Worm (Caenorhabditis elegans) whole organism, L4 larva: ENCODE measurements around the gene F40F9.10.

Experiments used
- F44E2.7 ChIP-seq: fragments of 200-800 bp; sonication (Bioruptor generic); IDR thresholded peaks from 2 replicates; pipeline ENCODE4 v2.1.2; 2022; ENCODE audit warnings: missing genetic modification characterization, missing compliant biosample characterization
- Y75B8A.6 ChIP-seq: fragments of 200-800 bp; sonication (Bioruptor generic); IDR thresholded peaks from 2 replicates; pipeline ENCODE4 v1.3.6; 2022; ENCODE audit warnings: missing genetic modification reagents, missing genetic modification characterization, missing compliant biosample characterization
- nhr-237 ChIP-seq: sonication (generic microtip); optimal IDR thresholded peaks from 2 replicates; lab custom pipeline; 2017; ENCODE audit warnings: missing biosample characterization, missing genetic modification characterization
- snpc-4 ChIP-seq: fragments of 150-350 bp; optimal IDR thresholded peaks from 2 replicates; lab custom pipeline; 2014; ENCODE audit warnings: missing biosample characterization, missing genetic modification characterization

DNA sequence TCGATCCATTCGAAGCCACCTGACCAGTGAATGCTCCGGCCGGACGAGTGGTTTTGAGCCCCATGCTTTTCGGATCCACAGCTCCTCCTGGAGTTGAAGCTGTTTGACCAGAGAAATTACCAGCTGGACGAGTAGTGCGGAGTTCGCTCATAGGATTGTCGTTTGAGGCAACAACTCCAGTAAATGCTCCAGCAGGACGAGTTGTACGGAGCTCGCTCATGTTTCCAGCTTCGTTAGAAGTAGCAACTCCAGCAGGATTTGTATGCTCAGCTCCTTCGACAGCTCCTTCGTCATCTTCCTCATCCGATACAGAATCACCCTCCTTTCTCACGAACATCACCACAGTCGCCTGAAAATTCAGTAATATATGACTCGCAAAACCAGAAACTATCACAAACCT is 40.1 kb upstream of the F40F9.10 start:
- TF ChIP-seq F44E2.7 (GFP tag; lab: Robert Waterston, UW) (no peak), Y75B8A.6 (GFP tag; lab: Robert Waterston, UW) (no peak), nhr-237 (tag; lab: Kevin White, UChicago) (no peak), snpc-4 (tag; lab: Kevin White, UChicago) (no peak)
